Worm (Caenorhabditis elegans) whole organism, L4 larva: Measurements from ENCODE around the gene sre-47.

Experiments used
- F10B5.3 ChIP-seq: sonication (generic microtip); optimal IDR thresholded peaks from 2 replicates; lab custom pipeline; 2016; ENCODE audit warnings: mild to moderate bottlenecking, missing genetic modification characterization, missing compliant biosample characterization
- F49E8.2 ChIP-seq: sonication (generic microtip); optimal IDR thresholded peaks from 2 replicates; lab custom pipeline; 2016; ENCODE audit warnings: missing compliant biosample characterization, mild to moderate bottlenecking, missing genetic modification characterization, borderline replicate concordance
- T26A8.4 ChIP-seq: fragments of 200-800 bp; sonication (Bioruptor generic); IDR thresholded peaks from 2 replicates; pipeline ENCODE4 v1.3.6; 2022; ENCODE audit warnings: missing genetic modification characterization, missing compliant biosample characterization
- Y5F2A.4 ChIP-seq: fragments of 200-800 bp; sonication (Bioruptor generic); optimal IDR thresholded peaks from 2 replicates; lab custom pipeline; 2018; ENCODE audit warnings: mild to moderate bottlenecking, missing genetic modification characterization, missing compliant biosample characterization
- ZK546.5 ChIP-seq, 2 experiments: sonication (generic microtip); optimal IDR thresholded peaks; 2 replicates each; lab custom pipeline; 2017; ENCODE audit warnings: missing biosample characterization in 2 of 2, missing genetic modification characterization in 2 of 2
- aly-2 ChIP-seq: sonication (generic microtip); optimal IDR thresholded peaks from 2 replicates; lab custom pipeline; 2018; ENCODE audit warnings: missing biosample characterization, missing genetic modification characterization
- arid-1 ChIP-seq: fragments of 200-800 bp; sonication (Bioruptor generic); conservative IDR thresholded peaks from 2 replicates; pipeline ENCODE4 v1.3.6; 2022; ENCODE audit warnings: missing genetic modification reagents, missing genetic modification characterization, missing compliant biosample characterization
- ceh-28 ChIP-seq: fragments of 150-350 bp; optimal IDR thresholded peaks from 2 replicates; lab custom pipeline; 2014; ENCODE audit warnings: missing biosample characterization, missing genetic modification reagents, missing genetic modification characterization
- cey-2 ChIP-seq: sonication (generic microtip); optimal IDR thresholded peaks from 3 replicates; lab custom pipeline; 2017; ENCODE audit warnings: missing genetic modification characterization, mild to moderate bottlenecking, missing compliant biosample characterization, antibody characterized with exemption, borderline replicate concordance; ENCODE audit not compliant: insufficient read depth
- daf-12 ChIP-seq: fragments of 150-350 bp; optimal IDR thresholded peaks from 2 replicates; lab custom pipeline; 2014; ENCODE audit warnings: missing biosample characterization, missing genetic modification reagents, missing genetic modification characterization
- daf-16 ChIP-seq, 3 experiments: sonication (generic microtip); optimal IDR thresholded peaks; 2 replicates each; lab custom pipeline; 2016 to 2017; ENCODE audit warnings: missing genetic modification characterization in 3 of 3, missing genetic modification reagents in 3 of 3, mild to moderate bottlenecking in 2 of 3, missing compliant biosample characterization in 2 of 3, missing biosample characterization in 1 of 3, moderate library complexity in 1 of 3
- daf-19 ChIP-seq: fragments of 200-800 bp; sonication (Bioruptor generic); conservative IDR thresholded peaks from 2 replicates; pipeline ENCODE4 v1.3.6; 2022; ENCODE audit warnings: missing genetic modification characterization, missing compliant biosample characterization
- dmd-6 ChIP-seq: fragments of 200-800 bp; sonication (Bioruptor generic); IDR thresholded peaks from 2 replicates; pipeline ENCODE4 v1.3.6; 2022; ENCODE audit warnings: missing genetic modification reagents, missing genetic modification characterization, missing compliant biosample characterization
- duxl-1 ChIP-seq: sonication (generic microtip); optimal IDR thresholded peaks from 2 replicates; lab custom pipeline; 2016; ENCODE audit warnings: mild to moderate bottlenecking, missing genetic modification characterization, moderate library complexity, missing compliant biosample characterization; ENCODE audit not compliant: poor library complexity
- dve-1 ChIP-seq: sonication (generic microtip); optimal IDR thresholded peaks from 2 replicates; lab custom pipeline; 2017; ENCODE audit warnings: antibody characterized with exemption, mild to moderate bottlenecking, missing genetic modification characterization, missing compliant biosample characterization; ENCODE audit not compliant: insufficient read depth
- fkh-10 ChIP-seq: fragments of 150-350 bp; optimal IDR thresholded peaks from 2 replicates; lab custom pipeline; 2014; ENCODE audit warnings: missing biosample characterization, missing genetic modification reagents, missing genetic modification characterization
- hif-1 ChIP-seq, 2 experiments: sonication (generic microtip); optimal IDR thresholded peaks; 2 replicates each; lab custom pipeline; 2016 to 2017; ENCODE audit warnings: missing compliant biosample characterization in 2 of 2, missing genetic modification characterization in 2 of 2, missing genetic modification reagents in 2 of 2, missing genotype in 2 of 2, mild to moderate bottlenecking in 1 of 2
- hlh-11 ChIP-seq: fragments of 200-800 bp; sonication (Bioruptor generic); optimal IDR thresholded peaks from 2 replicates; lab custom pipeline; 2018; ENCODE audit warnings: mild to moderate bottlenecking, missing genetic modification characterization, missing compliant biosample characterization
- hmg-1.1 ChIP-seq: fragments of 200-800 bp; sonication (Bioruptor generic); IDR thresholded peaks from 2 replicates; pipeline ENCODE4 v1.3.6; 2022; ENCODE audit warnings: missing genetic modification reagents, missing genetic modification characterization, missing compliant biosample characterization
- jun-1 ChIP-seq: fragments of 150-350 bp; optimal IDR thresholded peaks from 2 replicates; lab custom pipeline; 2014; ENCODE audit warnings: missing biosample characterization, missing genetic modification reagents, missing genetic modification characterization
- lim-7 ChIP-seq: fragments of 200-800 bp; sonication (Bioruptor generic); IDR thresholded peaks from 2 replicates; pipeline ENCODE4 v1.3.6; 2022; ENCODE audit warnings: missing genetic modification characterization, missing compliant biosample characterization
- lin-1 ChIP-seq: fragments of 200-800 bp; sonication (Bioruptor generic); IDR thresholded peaks from 2 replicates; pipeline ENCODE4 v1.3.6; 2022; ENCODE audit warnings: missing genetic modification reagents, missing genetic modification characterization, missing compliant biosample characterization
- lin-13 ChIP-seq: fragments of 150-350 bp; optimal IDR thresholded peaks from 2 replicates; lab custom pipeline; 2014; ENCODE audit warnings: missing biosample characterization, missing genetic modification reagents, missing genetic modification characterization
- lin-38 ChIP-seq: fragments of 200-800 bp; sonication (Bioruptor generic); IDR thresholded peaks from 2 replicates; pipeline ENCODE4 v1.3.6; 2022; ENCODE audit warnings: missing genetic modification reagents, missing genetic modification characterization, missing compliant biosample characterization
- lir-3 ChIP-seq: sonication (generic microtip); optimal IDR thresholded peaks from 2 replicates; lab custom pipeline; 2016; ENCODE audit warnings: mild to moderate bottlenecking, missing genetic modification characterization, missing compliant biosample characterization
- mdl-1 ChIP-seq, 2 experiments: fragments of 150-350 bp in 1 of 2; sonication (generic microtip) in 1 of 2; optimal IDR thresholded peaks; 2 replicates each; lab custom pipeline; 2014 to 2017; ENCODE audit warnings: missing biosample characterization in 2 of 2, missing genetic modification characterization in 2 of 2
- mxl-2 ChIP-seq: fragments of 200-800 bp; sonication (Bioruptor generic); conservative IDR thresholded peaks from 2 replicates; pipeline ENCODE4 v1.3.6; 2022; ENCODE audit warnings: missing genetic modification reagents, missing genetic modification characterization, missing compliant biosample characterization
- mxl-3 ChIP-seq: fragments of 200-800 bp; sonication (Bioruptor generic); optimal IDR thresholded peaks from 2 replicates; lab custom pipeline; 2018; ENCODE audit warnings: mild to moderate bottlenecking, missing genetic modification characterization, missing compliant biosample characterization
- nhr-10 ChIP-seq: fragments of 150-350 bp; optimal IDR thresholded peaks from 2 replicates; lab custom pipeline; 2014; ENCODE audit warnings: missing biosample characterization, missing genetic modification characterization
- nhr-102 ChIP-seq: sonication (generic microtip); optimal IDR thresholded peaks from 2 replicates; lab custom pipeline; 2016; ENCODE audit warnings: mild to moderate bottlenecking, missing genetic modification characterization, moderate library complexity, missing compliant biosample characterization
- nhr-28 ChIP-seq: fragments of 150-350 bp; optimal IDR thresholded peaks from 2 replicates; lab custom pipeline; 2014; ENCODE audit warnings: missing biosample characterization, missing genetic modification characterization
- nhr-42 ChIP-seq: fragments of 200-800 bp; sonication (Bioruptor generic); IDR thresholded peaks from 2 replicates; pipeline ENCODE4 v1.3.6; 2022; ENCODE audit warnings: missing genetic modification characterization, missing compliant biosample characterization
- nhr-48 ChIP-seq: sonication (generic microtip); optimal IDR thresholded peaks from 2 replicates; lab custom pipeline; 2016; ENCODE audit warnings: mild to moderate bottlenecking, missing genetic modification characterization, missing compliant biosample characterization
- nhr-76 ChIP-seq: fragments of 150-350 bp; optimal IDR thresholded peaks from 2 replicates; lab custom pipeline; 2014; ENCODE audit warnings: missing biosample characterization, missing genetic modification characterization
- pha-4 ChIP-seq, 2 experiments: fragments of 150-350 bp in 1 of 2; fragments of 200-800 bp in 1 of 2; sonication (Bioruptor generic) in 1 of 2; IDR thresholded peaks in 1 of 2; optimal IDR thresholded peaks in 1 of 2; 2 replicates each; pipeline versions ENCODE4 v1.3.6 to Lab custom; 2014 to 2022; ENCODE audit warnings: missing genetic modification characterization in 2 of 2, missing genetic modification reagents in 2 of 2, missing biosample characterization in 1 of 2, missing compliant biosample characterization in 1 of 2
- pqm-1 ChIP-seq: sonication (generic microtip); optimal IDR thresholded peaks from 2 replicates; lab custom pipeline; 2017; ENCODE audit warnings: missing biosample characterization, missing genetic modification characterization
- sdz-12 ChIP-seq: fragments of 200-800 bp; sonication (Bioruptor generic); optimal IDR thresholded peaks from 2 replicates; lab custom pipeline; 2018; ENCODE audit warnings: mild to moderate bottlenecking, missing genetic modification characterization, missing compliant biosample characterization
- set-16 ChIP-seq: fragments of 200-800 bp; sonication (Bioruptor generic); IDR thresholded peaks from 2 replicates; pipeline ENCODE4 v1.3.6; 2022; ENCODE audit warnings: missing genetic modification reagents, missing genetic modification characterization, missing compliant biosample characterization
- snpc-1.2 ChIP-seq: fragments of 200-800 bp; sonication (Bioruptor generic); IDR thresholded peaks from 2 replicates; pipeline ENCODE4 v1.3.6; 2022; ENCODE audit warnings: missing genetic modification reagents, missing genetic modification characterization, missing compliant biosample characterization
- spr-3 ChIP-seq: fragments of 200-800 bp; sonication (Bioruptor generic); optimal IDR thresholded peaks from 2 replicates; lab custom pipeline; 2018; ENCODE audit warnings: mild to moderate bottlenecking, missing genetic modification characterization, missing compliant biosample characterization
- unc-62 ChIP-seq, 3 experiments: fragments of 150-350 bp in 1 of 3; sonication (generic microtip); optimal IDR thresholded peaks in 2 of 3; peaks in 1 of 3; 1 replicate in 1 of 3; 2 replicates in 2 of 3; lab custom pipeline; 2014 to 2017; ENCODE audit warnings: missing biosample characterization in 3 of 3, missing genetic modification characterization in 3 of 3, missing genetic modification reagents in 3 of 3, missing genotype in 1 of 3
- vab-7 ChIP-seq: fragments of 200-800 bp; sonication (Bioruptor generic); IDR thresholded peaks from 2 replicates; pipeline ENCODE4 v1.3.6; 2022; ENCODE audit warnings: missing genetic modification reagents, missing genetic modification characterization, missing compliant biosample characterization
- zag-1 ChIP-seq: fragments of 150-350 bp; optimal IDR thresholded peaks from 2 replicates; lab custom pipeline; 2014; ENCODE audit warnings: missing biosample characterization, missing genetic modification characterization

The sre-47 gene

DNA sequence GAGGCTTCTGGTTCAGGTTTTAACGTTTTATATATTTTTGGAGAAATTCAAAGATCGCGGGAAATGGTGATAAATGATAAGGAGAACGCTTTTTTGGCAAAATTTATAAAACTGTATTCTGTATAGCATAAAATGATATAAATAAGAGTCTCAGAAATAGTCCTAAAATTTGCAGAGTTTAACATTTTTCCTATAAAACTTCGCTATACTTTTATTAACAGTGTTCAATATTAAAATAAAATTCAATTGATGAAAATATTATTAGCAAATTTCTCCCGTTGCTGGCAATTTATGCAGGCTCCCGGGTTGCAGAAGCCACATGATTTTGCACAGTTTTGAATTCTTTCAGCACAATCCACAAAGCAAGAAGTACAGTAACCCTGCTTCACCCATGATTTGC lies 14.5 kb upstream of the sre-47 start, which contains the start of gene F01D5.2 (continued):
- no peak for TF ChIP-seq nhr-42 (GFP tag; lab: Robert Waterston, UW)
- TF ChIP-seq T26A8.4 (GFP tag; lab: Robert Waterston, UW), result no peak
- TF ChIP-seq, all 104 proteins: peak for 0

DNA sequence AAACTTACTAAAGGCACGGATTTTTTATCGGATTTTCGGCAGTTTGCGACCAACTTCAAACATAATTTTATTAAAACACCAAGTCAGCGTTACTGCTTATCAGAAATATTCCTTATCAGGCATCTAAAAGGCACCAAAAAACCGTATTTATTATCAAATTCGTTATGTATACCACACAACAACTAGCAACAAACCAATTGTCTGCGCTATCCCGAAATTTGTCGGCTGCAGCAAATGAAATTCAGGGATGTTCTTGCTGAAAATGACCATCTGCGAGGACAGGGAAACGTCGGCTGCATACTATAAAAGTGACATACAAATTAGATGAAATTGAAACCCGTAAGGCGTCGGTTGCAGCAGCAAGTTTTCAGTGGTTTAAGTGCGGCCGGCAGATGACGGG lies 13.5 kb upstream of the sre-47 start:
- TF ChIP-seq daf-12, result no peak
- TF ChIP-seq pha-4 (GFP tag; IDR thresholded peaks at IDR 0.05; lab: Robert Waterston, UW), result no peak
- TF ChIP-seq pha-4 (tag; optimal IDR thresholded peaks at IDR 0.05; lab: Kevin White, UChicago), result no peak
- no peak for TF ChIP-seq hif-1 (tag; optimal IDR thresholded peaks at IDR 0.05; lab: Kevin White, UChicago)
- TF ChIP-seq fkh-10 (GFP tag; lab: Kevin White, UChicago), result no peak
- TF ChIP-seq lin-38 (GFP tag; lab: Robert Waterston, UW), result no peak
- TF ChIP-seq F10B5.3 (tag; lab: Kevin White, UChicago), result no peak
- no peak for TF ChIP-seq lim-7
- TF ChIP-seq nhr-76 (tag; lab: Kevin White, UChicago), result no peak
- no peak for TF ChIP-seq jun-1
- TF ChIP-seq unc-62 (GFP tag; optimal IDR thresholded peaks at IDR 0.05 in 1 of 2; lab: Kevin White, UChicago), result peak in 1 of 2 experiments; percentile 48
- no peak for TF ChIP-seq unc-62 (tag; optimal IDR thresholded peaks at IDR 0.05; lab: Kevin White, UChicago)
- no peak for TF ChIP-seq ZK546.5 (tag; optimal IDR thresholded peaks at IDR 0.05; lab: Kevin White, UChicago)
- TF ChIP-seq lir-3 (tag; lab: Kevin White, UChicago), result no peak
- no peak for TF ChIP-seq vab-7 (GFP tag; lab: Robert Waterston, UW)
- TF ChIP-seq mdl-1 (tag; optimal IDR thresholded peaks at IDR 0.05; lab: Kevin White, UChicago), result no peak
- no peak for TF ChIP-seq nhr-48
- peak; percentile 1 for TF ChIP-seq nhr-28 (tag; lab: Kevin White, UChicago)
- TF ChIP-seq snpc-1.2, result no peak
- TF ChIP-seq daf-16 (GFP tag; optimal IDR thresholded peaks at IDR 0.05; lab: Kevin White, UChicago), result no peak
- TF ChIP-seq daf-16 (tag; optimal IDR thresholded peaks at IDR 0.05; lab: Kevin White, UChicago), result peak; percentile 31
- TF ChIP-seq arid-1 (GFP tag; lab: Robert Waterston, UW), result no peak
- TF ChIP-seq dve-1 (tag; lab: Kevin White, UChicago), result peak; percentile 16
- TF ChIP-seq mxl-2 (GFP tag; lab: Robert Waterston, UW), result no peak
- no peak for TF ChIP-seq sdz-12 (GFP tag; lab: Kevin White, UChicago)
- no peak for TF ChIP-seq mxl-3 (GFP tag; lab: Kevin White, UChicago)
- TF ChIP-seq lin-13 (GFP tag; lab: Kevin White, UChicago), result no peak
- peak; percentile 52 for TF ChIP-seq pqm-1 (tag; lab: Kevin White, UChicago)

DNA sequence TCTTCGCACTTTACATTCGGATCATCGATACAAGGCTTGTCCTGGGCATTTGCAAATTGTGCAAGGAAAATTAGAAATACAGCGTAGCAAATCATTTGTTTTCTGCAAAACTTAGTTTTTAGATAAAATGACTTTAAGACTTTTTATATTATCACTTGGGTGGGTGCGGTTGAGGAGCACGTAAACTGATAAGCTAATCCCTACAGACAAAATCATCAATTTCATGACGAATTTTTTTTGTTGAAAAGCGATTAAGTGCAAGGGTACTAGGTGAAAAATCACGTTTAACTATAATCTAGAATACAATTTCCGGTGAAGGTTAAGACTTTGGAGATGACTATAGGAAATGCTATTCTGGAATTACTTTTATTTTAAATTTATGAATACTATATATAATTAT lies 13.0 kb upstream of the sre-47 start, which contains the start of gene F01D5.1:
F01D5.1 (minus strand) TSS at position 105 of the 400 bp plus-strand sequence.
- no peak for TF ChIP-seq hlh-11
- peak; percentile 33 for TF ChIP-seq pqm-1 (tag; lab: Kevin White, UChicago)
- 0 out of 2 replicates have a peak, but pooled peaks have one; percentile 32 for TF ChIP-seq lin-1
- TF ChIP-seq vab-7 (GFP tag; lab: Robert Waterston, UW), result no peak
- TF ChIP-seq dmd-6, result peak; percentile 49; the same call in 1 of the 2 replicates
- TF ChIP-seq, all 104 proteins: peak for 3

DNA sequence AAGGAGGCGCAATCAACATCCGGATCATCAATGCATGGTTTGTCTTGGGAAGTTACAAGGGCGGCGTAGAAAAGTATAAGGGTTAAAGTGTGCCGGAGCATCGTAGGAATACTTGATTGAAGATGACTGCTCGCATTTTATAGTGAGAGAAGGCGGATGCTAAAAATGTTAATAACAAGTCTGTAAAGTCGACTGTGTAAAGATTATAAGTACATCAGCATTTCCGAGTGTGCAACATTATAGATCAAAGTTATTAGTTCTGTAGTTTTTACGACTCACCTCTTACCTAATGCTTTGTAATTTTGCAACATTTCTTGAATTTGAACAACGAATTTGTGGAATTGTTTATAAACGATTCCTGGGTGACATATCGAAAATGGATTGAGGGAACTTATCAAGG lies 10.5 kb upstream of the sre-47 start, which contains the start of gene Y39G8B.7:
Y39G8B.7 (minus strand) TSS at position 101 of the 400 bp plus-strand sequence.
- no peak for TF ChIP-seq aly-2
- TF ChIP-seq spr-3 (GFP tag; lab: Kevin White, UChicago), result no peak
- no peak for TF ChIP-seq lin-13 (GFP tag; lab: Kevin White, UChicago)
- no peak for TF ChIP-seq F10B5.3 (tag; lab: Kevin White, UChicago)
- no peak for TF ChIP-seq nhr-102 (tag; lab: Kevin White, UChicago)
- TF ChIP-seq daf-16 (GFP tag; optimal IDR thresholded peaks at IDR 0.05; lab: Kevin White, UChicago), result no peak
- TF ChIP-seq daf-16 (tag; optimal IDR thresholded peaks at IDR 0.05; lab: Kevin White, UChicago), result no peak
- no peak for TF ChIP-seq lin-1
- TF ChIP-seq hmg-1.1, result no peak
- no peak for TF ChIP-seq snpc-1.2
- TF ChIP-seq Y5F2A.4 (GFP tag; lab: Kevin White, UChicago), result no peak
- no peak for TF ChIP-seq zag-1 (tag; lab: Kevin White, UChicago)
- no peak for TF ChIP-seq cey-2 (tag; lab: Kevin White, UChicago)
- TF ChIP-seq F49E8.2, result no peak
- no peak for TF ChIP-seq ceh-28
- no peak for TF ChIP-seq nhr-10 (tag; lab: Kevin White, UChicago)
- TF ChIP-seq daf-19 (GFP tag; lab: Robert Waterston, UW), result no peak
- no peak for TF ChIP-seq set-16 (GFP tag; lab: Robert Waterston, UW)
- TF ChIP-seq sdz-12 (GFP tag; lab: Kevin White, UChicago), result no peak
- TF ChIP-seq duxl-1 (tag; lab: Kevin White, UChicago), result no peak
- TF ChIP-seq hlh-11, result no peak
